Worm (Caenorhabditis elegans): ENCODE results near the gene sto-2.

DNA sequence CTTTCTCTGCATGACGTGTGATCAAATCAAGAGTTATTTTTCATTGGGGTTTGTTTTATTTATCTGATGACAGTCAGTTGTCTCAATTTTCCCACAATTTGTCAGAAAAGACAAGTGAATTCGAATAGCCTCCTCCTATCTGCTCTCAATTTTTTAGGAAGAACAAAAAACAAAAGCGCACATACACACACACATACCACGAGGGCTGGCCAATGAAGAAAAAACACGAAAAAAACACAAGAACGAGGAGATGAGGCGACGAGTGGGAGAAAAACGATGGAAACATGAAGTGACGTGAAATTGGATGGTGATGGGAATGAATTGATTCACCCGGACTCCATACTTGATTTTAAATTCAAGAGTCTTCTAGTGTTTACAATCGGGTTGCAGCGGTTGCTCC lies 29.3 kb downstream of the sto-2 start:
- TF ChIP-seq ces-1 (GFP tag; optimal IDR thresholded peaks at IDR 0.05) (no peak), aly-2 (tag; optimal IDR thresholded peaks at IDR 0.05) (no peak), nhr-90 (tag; optimal IDR thresholded peaks at IDR 0.05; ENCODE audit: poor library complexity) (no peak)

Measured in whole organism, L1 larva.